Worm (Caenorhabditis elegans) whole organism, midembryonic: ENCODE measurements around the gene str-162.

ENCODE experiments used
- flt-1 ChIP-seq: fragments of 200-800 bp; sonication (Bioruptor generic); IDR thresholded peaks from 2 replicates; pipeline ENCODE4 v1.3.6; 2022; ENCODE audit warnings: missing genetic modification characterization, missing compliant biosample characterization
- ref-1 ChIP-seq: fragments of 200-800 bp; sonication (Bioruptor generic); conservative IDR thresholded peaks from 2 replicates; pipeline ENCODE4 v1.3.6; 2022; ENCODE audit warnings: missing genetic modification reagents, missing genetic modification characterization, missing compliant biosample characterization

ce11 chrIV:5031346-5031745 lies 39.2 kb downstream of the str-162 start:
- TF ChIP-seq ref-1 (GFP tag; lab: Robert Waterston, UW), result no peak
- no peak for TF ChIP-seq flt-1 (GFP tag; lab: Robert Waterston, UW)
